Worm (Caenorhabditis elegans) whole organism, midembryonic: ENCODE results near the gene nlp-22.

ENCODE experiments used
- cog-1 ChIP-seq: sonication (generic microtip); optimal IDR thresholded peaks from 2 replicates; lab custom pipeline; 2016; ENCODE audit warnings: missing genetic modification characterization, missing compliant biosample characterization
- flt-1 ChIP-seq: fragments of 200-800 bp; sonication (Bioruptor generic); IDR thresholded peaks from 2 replicates; pipeline ENCODE4 v1.3.6; 2022; ENCODE audit warnings: missing genetic modification characterization, missing compliant biosample characterization
- klf-2 ChIP-seq: fragments of 200-800 bp; sonication (Bioruptor generic); conservative IDR thresholded peaks from 2 replicates; pipeline ENCODE4 v1.3.6; 2022; ENCODE audit warnings: missing genetic modification reagents, missing genetic modification characterization, missing compliant biosample characterization
- tab-1 ChIP-seq: fragments of 200-800 bp; sonication (Bioruptor generic); IDR thresholded peaks from 2 replicates; pipeline ENCODE4 v1.3.6; 2022; ENCODE audit warnings: missing genetic modification characterization, missing compliant biosample characterization
- ztf-23 ChIP-seq: fragments of 200-800 bp; sonication (Bioruptor generic); IDR thresholded peaks from 2 replicates; pipeline ENCODE4 v1.3.6; 2022; ENCODE audit warnings: missing genetic modification reagents, missing genetic modification characterization, missing compliant biosample characterization
- ztf-29 ChIP-seq: fragments of 200-800 bp; sonication (Bioruptor generic); IDR thresholded peaks from 2 replicates; pipeline ENCODE4 v1.3.6; 2022; ENCODE audit warnings: missing genetic modification reagents, missing genetic modification characterization, missing compliant biosample characterization

- no peak for TF ChIP-seq cog-1 (tag; lab: Kevin White, UChicago)
- no peak for TF ChIP-seq klf-2
- TF ChIP-seq tab-1: no peak
- no peak for TF ChIP-seq ztf-29 (GFP tag; lab: Robert Waterston, UW)
- no peak for TF ChIP-seq flt-1 (GFP tag; lab: Robert Waterston, UW)
- TF ChIP-seq ztf-23 (GFP tag; lab: Robert Waterston, UW): no peak
These were observed 25.7 kb downstream of the nlp-22 start for ce11 chrX:2316205-2316604.
